Worm (Caenorhabditis elegans) whole organism, early embryonic: ENCODE measurements around the gene ceh-7.

Source experiments
- B0310.2 ChIP-seq: sonication (generic microtip); optimal IDR thresholded peaks from 2 replicates; lab custom pipeline; 2016; ENCODE audit warnings: mild to moderate bottlenecking, missing genetic modification characterization, missing compliant biosample characterization
- aly-1 ChIP-seq: sonication (generic microtip); optimal IDR thresholded peaks from 2 replicates; lab custom pipeline; 2016; ENCODE audit warnings: missing genetic modification characterization, missing compliant biosample characterization
- ama-1 ChIP-seq: fragments of 150-350 bp; optimal IDR thresholded peaks from 2 replicates; lab custom pipeline; 2014
- ceh-13 ChIP-seq: fragments of 200-800 bp; sonication (Bioruptor generic); optimal IDR thresholded peaks from 2 replicates; lab custom pipeline; 2018; ENCODE audit warnings: mild to moderate bottlenecking, missing genetic modification characterization, missing compliant biosample characterization
- ceh-36 ChIP-seq: sonication (generic microtip); optimal IDR thresholded peaks from 2 replicates; lab custom pipeline; 2016; ENCODE audit warnings: missing genetic modification characterization, inconsistent platforms, missing compliant biosample characterization
- flt-1 ChIP-seq: fragments of 200-800 bp; sonication (Bioruptor generic); IDR thresholded peaks from 2 replicates; pipeline ENCODE4 v1.3.6; 2022; ENCODE audit warnings: missing genetic modification characterization, missing compliant biosample characterization
- hmbx-1 ChIP-seq: sonication (generic microtip); optimal IDR thresholded peaks from 2 replicates; lab custom pipeline; 2016; ENCODE audit warnings: mild to moderate bottlenecking, missing genetic modification characterization, missing compliant biosample characterization
- hnd-1 ChIP-seq: sonication (generic microtip); optimal IDR thresholded peaks from 2 replicates; lab custom pipeline; 2016; ENCODE audit warnings: missing genetic modification characterization, missing compliant biosample characterization
- pes-1 ChIP-seq: fragments of 200-800 bp; sonication (Bioruptor generic); IDR thresholded peaks from 2 replicates; pipeline ENCODE4 v1.3.6; 2022; ENCODE audit warnings: missing genetic modification reagents, missing genetic modification characterization, missing compliant biosample characterization
- scrt-1 ChIP-seq: fragments of 200-800 bp; sonication (Bioruptor generic); IDR thresholded peaks from 2 replicates; pipeline ENCODE4 v1.3.6; 2022; ENCODE audit warnings: missing genetic modification characterization, missing compliant biosample characterization
- tbx-11 ChIP-seq: fragments of 200-800 bp; sonication (Bioruptor generic); IDR thresholded peaks from 2 replicates; pipeline ENCODE4 v1.3.6; 2022; ENCODE audit warnings: missing genetic modification characterization, missing compliant biosample characterization
- tbx-37 ChIP-seq: fragments of 200-800 bp; sonication (Bioruptor generic); conservative IDR thresholded peaks from 2 replicates; pipeline ENCODE4 v1.3.6; 2022; ENCODE audit warnings: missing genetic modification reagents, missing genetic modification characterization, missing compliant biosample characterization
- tra-4 ChIP-seq: sonication (generic microtip); optimal IDR thresholded peaks from 2 replicates; lab custom pipeline; 2017; ENCODE audit warnings: missing genetic modification characterization, missing compliant biosample characterization

- TF ChIP-seq tra-4 (tag; lab: Kevin White, UChicago) (no peak), ama-1 (lab: Kevin White, UChicago) (no peak), ceh-13 (no peak), scrt-1 (GFP tag; lab: Robert Waterston, UW) (no peak), tbx-37 (no peak), hnd-1 (tag; lab: Kevin White, UChicago) (no peak), pes-1 (no peak), flt-1 (GFP tag; lab: Robert Waterston, UW) (no peak), tbx-11 (GFP tag; lab: Robert Waterston, UW) (no peak), B0310.2 (tag; lab: Kevin White, UChicago) (no peak), hmbx-1 (tag; lab: Kevin White, UChicago) (no peak), ceh-36 (tag; lab: Kevin White, UChicago) (no peak), aly-1 (no peak)
Measured at ce11 chrII:8701059-8701458, 2.6 kb downstream of the ceh-7 start.
